Worm (Caenorhabditis elegans) whole organism, midembryonic: ENCODE results near the gene T22D1.18.

Source experiments
- T22C8.4 ChIP-seq: fragments of 200-800 bp; sonication (Bioruptor generic); IDR thresholded peaks from 2 replicates; pipeline ENCODE4 v1.3.6; 2022; ENCODE audit warnings: missing genetic modification characterization, missing compliant biosample characterization
- med-1 ChIP-seq: sonication (generic microtip); optimal IDR thresholded peaks from 2 replicates; lab custom pipeline; 2017; ENCODE audit warnings: missing genetic modification characterization, mild to moderate bottlenecking, missing compliant biosample characterization, antibody characterized with exemption, missing genetic modification reagents; ENCODE audit not compliant: insufficient read depth
- ref-1 ChIP-seq: fragments of 200-800 bp; sonication (Bioruptor generic); conservative IDR thresholded peaks from 2 replicates; pipeline ENCODE4 v1.3.6; 2022; ENCODE audit warnings: missing genetic modification reagents, missing genetic modification characterization, missing compliant biosample characterization
- tab-1 ChIP-seq: fragments of 200-800 bp; sonication (Bioruptor generic); IDR thresholded peaks from 2 replicates; pipeline ENCODE4 v1.3.6; 2022; ENCODE audit warnings: missing genetic modification characterization, missing compliant biosample characterization
- ztf-29 ChIP-seq: fragments of 200-800 bp; sonication (Bioruptor generic); IDR thresholded peaks from 2 replicates; pipeline ENCODE4 v1.3.6; 2022; ENCODE audit warnings: missing genetic modification reagents, missing genetic modification characterization, missing compliant biosample characterization

DNA sequence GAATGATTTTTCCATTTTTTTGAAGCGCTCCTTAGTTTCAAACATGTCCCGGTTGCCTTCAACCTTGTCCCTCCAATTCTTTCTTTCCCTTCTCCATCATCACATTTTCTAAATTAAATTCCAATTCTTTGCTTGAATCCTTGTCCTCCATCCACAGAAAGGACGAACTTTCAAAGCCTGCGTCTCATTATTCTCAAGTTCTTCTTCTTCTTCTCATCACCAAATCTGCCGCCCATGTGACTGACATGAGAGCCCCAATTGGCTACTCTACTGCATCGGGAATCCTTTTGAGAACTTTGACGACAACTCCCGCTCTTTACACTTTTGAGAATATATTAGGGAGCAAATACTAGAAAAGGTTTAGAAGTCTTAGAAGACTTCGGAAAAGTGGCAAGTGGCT lies 36.7 kb upstream of the T22D1.18 start:
- no peak for TF ChIP-seq T22C8.4 (GFP tag; lab: Robert Waterston, UW)
- no peak for TF ChIP-seq tab-1 (GFP tag; lab: Robert Waterston, UW)
- TF ChIP-seq ztf-29 (GFP tag; lab: Robert Waterston, UW) = no peak
- no peak for TF ChIP-seq ref-1
- TF ChIP-seq med-1 = no peak
